Fruit fly (Drosophila melanogaster): ENCODE results near the gene Mcm6.

DNA sequence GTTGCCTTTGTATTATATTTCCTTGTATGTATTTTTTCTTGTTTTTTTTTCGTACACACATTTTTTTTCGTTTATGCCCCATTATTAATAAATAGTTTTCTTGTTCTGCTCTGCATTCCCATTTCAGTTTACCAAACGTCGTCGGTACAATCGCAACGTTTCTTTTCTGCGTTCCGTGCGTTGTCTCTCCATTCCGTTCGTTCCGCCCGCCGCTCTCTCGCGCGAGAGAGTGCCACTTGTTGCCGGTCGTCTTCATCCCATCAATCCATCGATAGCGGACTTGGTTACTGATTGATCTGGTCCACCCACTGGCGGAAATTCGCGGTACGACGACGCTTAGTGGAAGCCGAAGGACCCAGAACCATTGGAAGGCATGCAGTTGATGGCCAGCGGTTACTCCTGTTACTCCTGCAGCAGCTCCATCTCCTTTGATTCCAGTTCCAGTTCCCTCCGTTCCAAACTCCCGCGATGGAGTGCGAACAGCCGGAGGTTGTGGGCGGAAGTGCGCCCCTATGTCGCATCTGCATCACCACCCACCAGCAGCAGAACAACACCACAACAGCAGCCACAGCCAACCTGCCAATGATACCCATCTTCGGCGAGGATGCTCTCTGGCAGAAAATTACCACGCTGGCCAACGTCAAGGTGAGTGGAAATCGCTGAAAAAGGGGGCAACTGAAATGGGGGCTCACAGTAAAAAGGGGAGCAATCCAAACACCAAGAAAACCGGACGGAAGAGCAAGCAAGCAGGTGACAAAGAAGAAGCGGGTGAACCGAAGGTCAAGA, 35.3 kb downstream of the Mcm6 start:
- no peak for TF ChIP-seq psq (optimal IDR thresholded peaks at IDR 0.05)
- no peak for TF ChIP-seq pan (optimal IDR thresholded peaks at IDR 0.05)
- no peak for TF ChIP-seq Dll (optimal IDR thresholded peaks at IDR 0.05)
- TF ChIP-seq CG8478 (optimal IDR thresholded peaks at IDR 0.05), result no peak
- TF ChIP-seq usp (GFP tag; optimal IDR thresholded peaks at IDR 0.05), result no peak

Measured in whole organism.